Worm (Caenorhabditis elegans): ENCODE results near the gene dsh-1.

The dsh-1 gene

DNA sequence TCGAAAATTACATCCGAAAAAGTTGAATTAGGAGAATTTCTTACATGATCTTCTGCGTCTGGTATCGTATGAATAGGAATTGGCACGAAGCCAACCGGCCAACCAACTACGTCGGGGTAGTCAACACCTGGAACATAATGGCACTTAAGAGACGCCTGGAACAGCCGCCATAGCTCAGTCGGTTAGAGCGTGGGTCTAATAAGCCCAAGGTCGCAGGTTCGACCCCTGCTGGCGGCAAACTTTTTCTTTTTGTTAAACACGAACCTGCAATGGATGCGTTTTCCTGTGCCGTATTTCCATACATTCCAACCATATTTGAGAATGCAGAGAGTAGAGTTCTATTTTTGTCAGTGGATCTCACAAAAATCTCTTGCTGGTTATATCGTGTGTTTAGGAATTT is 12.5 kb upstream of the dsh-1 start (continued):
- TF ChIP-seq zfp-2 (tag; optimal IDR thresholded peaks at IDR 0.05) = no peak
- TF ChIP-seq snpc-1.2 (GFP tag; IDR thresholded peaks at IDR 0.05) = no peak; the same call in 1 of the 2 replicates
- TF ChIP-seq ZK337.2 (GFP tag; IDR thresholded peaks at IDR 0.05) = no peak
- TF ChIP-seq ceh-44 (GFP tag; IDR thresholded peaks at IDR 0.05) = no peak
- TF ChIP-seq vab-7 (GFP tag; IDR thresholded peaks at IDR 0.05) = 0 out of 2 replicates have a peak, but pooled peaks have one; percentile 53
- TF ChIP-seq unc-130 (GFP tag; optimal IDR thresholded peaks at IDR 0.05) = peak; percentile 11
- peak; percentile 93 for TF ChIP-seq aha-1 (tag)
- TF ChIP-seq daf-8 (GFP tag; IDR thresholded peaks at IDR 0.05) = no peak

- no peak for TF ChIP-seq lin-29 (GFP tag; IDR thresholded peaks at IDR 0.05)
- no peak for TF ChIP-seq F37D6.2 (tag; optimal IDR thresholded peaks at IDR 0.05)
- no peak for TF ChIP-seq daf-16 (GFP tag; optimal IDR thresholded peaks at IDR 0.05)
- peak; percentile 28 for TF ChIP-seq daf-16 (tag; optimal IDR thresholded peaks at IDR 0.05)
- TF ChIP-seq snpc-1.2 (GFP tag; IDR thresholded peaks at IDR 0.05) = no peak
- no peak for TF ChIP-seq ZK546.5 (tag; optimal IDR thresholded peaks at IDR 0.05)
- TF ChIP-seq lim-7 (GFP tag; IDR thresholded peaks at IDR 0.05) = no peak
- no peak for TF ChIP-seq dmd-8 (GFP tag; IDR thresholded peaks at IDR 0.05)
- no peak for TF ChIP-seq zfp-3 (GFP tag; conservative IDR thresholded peaks at IDR 0.05)
- TF ChIP-seq pha-4 (GFP tag; IDR thresholded peaks at IDR 0.05) = no peak
- TF ChIP-seq pha-4 (tag; optimal IDR thresholded peaks at IDR 0.05) = no peak
- no peak for TF ChIP-seq fos-1 (tag; optimal IDR thresholded peaks at IDR 0.05)
- TF ChIP-seq madf-9 (GFP tag; conservative IDR thresholded peaks at IDR 0.05) = no peak
- TF ChIP-seq arid-1 (GFP tag; conservative IDR thresholded peaks at IDR 0.05) = no peak
- TF ChIP-seq ztf-11 (tag; optimal IDR thresholded peaks at IDR 0.05) = no peak
- TF ChIP-seq zfp-2 (tag; optimal IDR thresholded peaks at IDR 0.05) = no peak
- no peak for TF ChIP-seq T26A8.4 (GFP tag; IDR thresholded peaks at IDR 0.05)
- TF ChIP-seq lin-15B (tag; optimal IDR thresholded peaks at IDR 0.05) = no peak
- no peak for TF ChIP-seq lsy-2 (tag; optimal IDR thresholded peaks at IDR 0.05)
- peak; percentile 41 for TF ChIP-seq hlh-11 (tag; optimal IDR thresholded peaks at IDR 0.05)
- peak; percentile 23; the same call in 1 of the 2 replicates for TF ChIP-seq php-3 (GFP tag; IDR thresholded peaks at IDR 0.05)
- no peak for TF ChIP-seq ces-1 (GFP tag; optimal IDR thresholded peaks at IDR 0.05)
- TF ChIP-seq rbr-2 (tag; optimal IDR thresholded peaks at IDR 0.05) = no peak
- TF ChIP-seq ceh-20 (GFP tag; IDR thresholded peaks at IDR 0.05) = no peak
- no peak for TF ChIP-seq nhr-48 (tag; optimal IDR thresholded peaks at IDR 0.05)
- no peak for TF ChIP-seq lin-38 (GFP tag; IDR thresholded peaks at IDR 0.05)
- TF ChIP-seq jun-1 (tag; optimal IDR thresholded peaks at IDR 0.05) = no peak
- TF ChIP-seq dmd-6 (GFP tag; IDR thresholded peaks at IDR 0.05) = peak; percentile 39; the same call in 1 of the 2 replicates
- no peak for TF ChIP-seq mxl-3 (GFP tag; optimal IDR thresholded peaks at IDR 0.05)
- no peak for TF ChIP-seq madf-5 (GFP tag; IDR thresholded peaks at IDR 0.05)
- no peak for TF ChIP-seq Y48G9A.11 (GFP tag; IDR thresholded peaks at IDR 0.05)
- TF ChIP-seq pqm-1 (tag; optimal IDR thresholded peaks at IDR 0.05) = peak; percentile 66
- peak; percentile 67 for TF ChIP-seq nhr-28 (tag; optimal IDR thresholded peaks at IDR 0.05)
- TF ChIP-seq dve-1 (tag; optimal IDR thresholded peaks at IDR 0.05; ENCODE audit: insufficient read depth) = peak; percentile 29
- no peak for TF ChIP-seq duxl-1 (tag; optimal IDR thresholded peaks at IDR 0.05; ENCODE audit: poor library complexity)
These were observed 10.6 kb upstream of the dsh-1 start, which contains the start of gene pho-1 for ce11 chrII:5235758-5236157. TSS of gene pho-1 (minus strand) at chrII:5235846.

ce11 chrII:5234728-5235127 is 9.5 kb upstream of the dsh-1 start:
- TF ChIP-seq dve-1 (tag; optimal IDR thresholded peaks at IDR 0.05; ENCODE audit: insufficient read depth) = peak; percentile 2
- TF ChIP-seq snpc-4 (tag; optimal IDR thresholded peaks at IDR 0.05) = no peak
- TF ChIP-seq pqm-1 (tag; optimal IDR thresholded peaks at IDR 0.05) = peak; percentile 41
- peak; percentile 14 for TF ChIP-seq nhr-28 (tag; optimal IDR thresholded peaks at IDR 0.05)
- no peak for TF ChIP-seq daf-16 (GFP tag; optimal IDR thresholded peaks at IDR 0.05)
- TF ChIP-seq daf-16 (tag; optimal IDR thresholded peaks at IDR 0.05) = peak; percentile 10
- TF ChIP-seq mep-1 (tag; optimal IDR thresholded peaks at IDR 0.05) = no peak
- peak; percentile 30 for TF ChIP-seq hlh-11 (tag; optimal IDR thresholded peaks at IDR 0.05)
- 0 out of 2 replicates have a peak, but pooled peaks have one; percentile 7 for TF ChIP-seq dmd-6 (GFP tag; IDR thresholded peaks at IDR 0.05)

All from whole organism, L4 larva.